Fruit fly (Drosophila melanogaster) whole organism, embryonic: Measurements from ENCODE around the gene CG18662.

Experiments
- Atf3 ChIP-seq: fragments of 200-800 bp; sonication (Bioruptor generic); optimal IDR thresholded peaks from 3 replicates; lab custom pipeline; 2016; ENCODE audit warnings: missing biosample characterization, missing genetic modification characterization
- Awh ChIP-seq: fragments of 200-800 bp; sonication (Bioruptor generic); IDR thresholded peaks from 2 replicates; pipeline ENCODE4, ENCODE4 v1.3.6; 2022; ENCODE audit warnings: missing biosample characterization, missing genetic modification characterization
- CG10366 ChIP-seq: fragments of 200-800 bp; sonication (Bioruptor generic); IDR thresholded peaks from 2 replicates; pipeline ENCODE4 v1.3.6; 2022; ENCODE audit warnings: missing biosample characterization, missing genetic modification characterization
- CG10654 ChIP-seq: fragments of 200-800 bp; sonication (Bioruptor generic); optimal IDR thresholded peaks from 2 replicates; lab custom pipeline; 2016; ENCODE audit warnings: missing biosample characterization, missing genetic modification characterization
- CG11723 ChIP-seq: fragments of 200-800 bp; sonication (Bioruptor generic); optimal IDR thresholded peaks from 2 replicates; lab custom pipeline; 2017; ENCODE audit warnings: missing biosample characterization, mild to moderate bottlenecking, missing genetic modification characterization
- CG12071 ChIP-seq: fragments of 200-800 bp; sonication (Bioruptor generic); optimal IDR thresholded peaks from 3 replicates; lab custom pipeline; 2018; ENCODE audit warnings: missing biosample characterization, mild to moderate bottlenecking, missing genetic modification characterization
- CG12659 ChIP-seq: fragments of 200-800 bp; sonication (Bioruptor generic); optimal IDR thresholded peaks from 3 replicates; lab custom pipeline; 2017; ENCODE audit warnings: mild to moderate bottlenecking, missing biosample characterization, missing genetic modification reagents, missing genetic modification characterization
- CG12769 ChIP-seq: fragments of 200-800 bp; sonication (Bioruptor generic); optimal IDR thresholded peaks from 2 replicates; lab custom pipeline; 2019; ENCODE audit warnings: missing biosample characterization, mild to moderate bottlenecking, missing genetic modification characterization, moderate library complexity
- CG13775 ChIP-seq: fragments of 200-800 bp; sonication (Bioruptor generic); optimal IDR thresholded peaks from 3 replicates; lab custom pipeline; 2017; ENCODE audit warnings: missing biosample characterization, mild to moderate bottlenecking, missing genetic modification characterization
- CG14860 ChIP-seq: fragments of 200-800 bp; sonication (Bioruptor generic); IDR thresholded peaks from 3 replicates; pipeline ENCODE4 v1.3.6; 2022; ENCODE audit warnings: missing biosample characterization, missing genetic modification characterization; ENCODE audit not compliant: partially characterized antibody
- CG17186 ChIP-seq: fragments of 200-800 bp; sonication (Bioruptor generic); optimal IDR thresholded peaks from 3 replicates; lab custom pipeline; 2017; ENCODE audit warnings: missing biosample characterization, missing genetic modification reagents, missing genetic modification characterization
- CG17361 ChIP-seq: fragments of 200-800 bp; sonication (Bioruptor generic); IDR thresholded peaks from 3 replicates; pipeline ENCODE4 v1.3.6; 2022; ENCODE audit warnings: missing biosample characterization, missing genetic modification characterization
- CG2129 ChIP-seq: fragments of 200-800 bp; sonication (Bioruptor generic); IDR thresholded peaks from 2 replicates; pipeline ENCODE4 v1.3.6; 2022; ENCODE audit warnings: missing biosample characterization, missing genetic modification characterization; ENCODE audit not compliant: partially characterized antibody
- CG2678 ChIP-seq: fragments of 200-800 bp; sonication (Bioruptor generic); optimal IDR thresholded peaks from 3 replicates; lab custom pipeline; 2019; ENCODE audit warnings: missing biosample characterization, mild to moderate bottlenecking, missing genetic modification characterization, moderate library complexity
- CG32772 ChIP-seq: fragments of 200-800 bp; sonication (Bioruptor generic); IDR thresholded peaks from 2 replicates; pipeline ENCODE4 v1.3.6; 2022; ENCODE audit warnings: missing biosample characterization, missing genetic modification characterization
- CG6272 ChIP-seq: fragments of 200-800 bp; sonication (Bioruptor generic); IDR thresholded peaks from 2 replicates; pipeline ENCODE4 v1.3.6; 2022; ENCODE audit warnings: missing biosample characterization, missing genetic modification characterization
- CG7556 ChIP-seq: fragments of 200-800 bp; sonication (Bioruptor generic); optimal IDR thresholded peaks from 2 replicates; lab custom pipeline; 2017; ENCODE audit warnings: missing biosample characterization, mild to moderate bottlenecking, missing genetic modification characterization
- CG8478 ChIP-seq: fragments of >200 bp; optimal IDR thresholded peaks from 2 replicates; lab custom pipeline; 2018
- CG9817 ChIP-seq: fragments of 200-800 bp; sonication (Bioruptor generic); optimal IDR thresholded peaks from 2 replicates; lab custom pipeline; 2018; ENCODE audit warnings: missing biosample characterization, mild to moderate bottlenecking, missing genetic modification characterization, moderate library complexity
- Camta ChIP-seq: fragments of 200-800 bp; sonication (Bioruptor generic); optimal IDR thresholded peaks from 2 replicates; lab custom pipeline; 2016; ENCODE audit warnings: missing biosample characterization, missing genetic modification characterization
- Chrac-16 ChIP-seq: fragments of 200-800 bp; sonication (Bioruptor generic); optimal IDR thresholded peaks from 3 replicates; lab custom pipeline; 2016; ENCODE audit warnings: missing biosample characterization, missing genetic modification characterization
- Ets65A ChIP-seq: fragments of 200-800 bp; sonication (Bioruptor generic); peaks from one replicate; lab custom pipeline; 2016; ENCODE audit warnings: missing biosample characterization, missing genetic modification characterization
- HLH3B ChIP-seq: fragments of 200-800 bp; sonication (Bioruptor generic); IDR thresholded peaks from 2 replicates; pipeline ENCODE4 v1.3.6; 2022; ENCODE audit warnings: missing biosample characterization, missing genetic modification characterization
- Hr3 ChIP-seq: fragments of 200-800 bp; sonication (Bioruptor generic); optimal IDR thresholded peaks from 3 replicates; lab custom pipeline; 2016; ENCODE audit warnings: missing biosample characterization, missing genetic modification characterization
- Jarid2 ChIP-seq: fragments of 200-800 bp; sonication (Bioruptor generic); optimal IDR thresholded peaks from 3 replicates; lab custom pipeline; 2017; ENCODE audit warnings: mild to moderate bottlenecking, missing biosample characterization, missing genetic modification reagents, missing genetic modification characterization
- Med ChIP-seq: fragments of 200-800 bp; sonication (Bioruptor generic); peaks from one replicate; lab custom pipeline; 2016; ENCODE audit warnings: missing biosample characterization, missing genetic modification characterization, mild to moderate bottlenecking, inconsistent platforms, moderate library complexity
- NfI ChIP-seq: fragments of 200-800 bp; sonication (Bioruptor generic); optimal IDR thresholded peaks from 3 replicates; lab custom pipeline; 2018; ENCODE audit warnings: missing biosample characterization, mild to moderate bottlenecking, missing genetic modification characterization, moderate library complexity
- Oli ChIP-seq: fragments of 200-800 bp; sonication (Bioruptor generic); optimal IDR thresholded peaks from 2 replicates; lab custom pipeline; 2018; ENCODE audit warnings: missing biosample characterization, mild to moderate bottlenecking, missing genetic modification characterization, moderate library complexity
- Opbp ChIP-seq: fragments of 200-800 bp; sonication (Bioruptor generic); IDR thresholded peaks from 3 replicates; pipeline ENCODE4 v1.3.6; 2022; ENCODE audit warnings: missing biosample characterization, missing genetic modification characterization; ENCODE audit not compliant: partially characterized antibody
- Poxn ChIP-seq: fragments of 200-800 bp; sonication (Bioruptor generic); IDR thresholded peaks from 2 replicates; pipeline ENCODE4 v1.3.6; 2022; ENCODE audit warnings: missing biosample characterization, missing genetic modification characterization
- Scr ChIP-seq: fragments of 200-800 bp; sonication (Bioruptor generic); IDR thresholded peaks from 2 replicates; pipeline ENCODE4 v1.3.6; 2022; ENCODE audit warnings: missing biosample characterization, missing genetic modification characterization; ENCODE audit not compliant: partially characterized antibody
- Six4 ChIP-seq: fragments of 200-800 bp; sonication (Bioruptor generic); optimal IDR thresholded peaks from 2 replicates; lab custom pipeline; 2016; ENCODE audit warnings: missing biosample characterization, missing genetic modification characterization
- TFAM ChIP-seq: fragments of 200-800 bp; sonication (Bioruptor generic); optimal IDR thresholded peaks from 2 replicates; lab custom pipeline; 2017; ENCODE audit warnings: missing biosample characterization, missing genetic modification characterization, inconsistent platforms
- Vsx1 ChIP-seq: fragments of 200-800 bp; sonication (Bioruptor generic); optimal IDR thresholded peaks from 2 replicates; lab custom pipeline; 2017; ENCODE audit warnings: missing biosample characterization, mild to moderate bottlenecking, missing genetic modification characterization, missing genetic modification reagents
- bab2 ChIP-seq: fragments of 200-800 bp; sonication (Bioruptor generic); optimal IDR thresholded peaks from 2 replicates; lab custom pipeline; 2016; ENCODE audit warnings: missing biosample characterization, missing genetic modification characterization
- br ChIP-seq: fragments of >200 bp; optimal IDR thresholded peaks from 2 replicates; lab custom pipeline; 2017
- ci ChIP-seq: fragments of 200-800 bp; sonication (Bioruptor generic); IDR thresholded peaks from 3 replicates; pipeline ENCODE4 v1.3.6; 2022; ENCODE audit warnings: missing biosample characterization, missing genetic modification characterization
- grau ChIP-seq: fragments of 200-800 bp; optimal IDR thresholded peaks from 3 replicates; lab custom pipeline; 2019; ENCODE audit warnings: missing biosample characterization, mild to moderate bottlenecking, missing genetic modification characterization, moderate library complexity
- hkb ChIP-seq, 2 experiments: fragments of 200-800 bp in 1 of 2; fragments of >200 bp in 1 of 2; sonication (Bioruptor generic) in 1 of 2; IDR thresholded peaks in 1 of 2; optimal IDR thresholded peaks in 1 of 2; 2 replicates each; pipeline versions ENCODE4 v1.3.6 to Lab custom; 2017 to 2022; ENCODE audit warnings: missing biosample characterization in 1 of 2, missing genetic modification characterization in 1 of 2
- jigr1 ChIP-seq: fragments of 200-800 bp; sonication (Bioruptor generic); IDR thresholded peaks from 3 replicates; pipeline ENCODE4 v1.3.6; 2022; ENCODE audit warnings: missing biosample characterization, missing genetic modification characterization
- onecut ChIP-seq: fragments of 200-800 bp; sonication (Bioruptor generic); IDR thresholded peaks from 2 replicates; pipeline ENCODE4 v1.3.6; 2022; ENCODE audit warnings: missing biosample characterization, missing genetic modification characterization
- pb ChIP-seq: fragments of 200-800 bp; sonication (Bioruptor generic); optimal IDR thresholded peaks from 3 replicates; lab custom pipeline; 2016; ENCODE audit warnings: missing biosample characterization, missing genetic modification characterization
- phol ChIP-seq: fragments of 200-800 bp; sonication (Bioruptor generic); optimal IDR thresholded peaks from 3 replicates; lab custom pipeline; 2018; ENCODE audit warnings: missing biosample characterization, mild to moderate bottlenecking, missing genetic modification characterization, moderate library complexity
- row ChIP-seq: fragments of 200-800 bp; sonication (Bioruptor generic); IDR thresholded peaks from 3 replicates; pipeline ENCODE4 v1.3.6; 2022; ENCODE audit warnings: missing biosample characterization, missing genetic modification characterization
- shn ChIP-seq: fragments of 200-800 bp; sonication (Bioruptor generic); optimal IDR thresholded peaks from 3 replicates; lab custom pipeline; 2016; ENCODE audit warnings: missing biosample characterization, missing genetic modification characterization
- stc ChIP-seq: fragments of 200-800 bp; sonication (Bioruptor generic); IDR thresholded peaks from 2 replicates; pipeline ENCODE4 v1.3.6; 2022; ENCODE audit warnings: missing biosample characterization, missing genetic modification characterization
- stwl ChIP-seq: fragments of 200-800 bp; sonication (Bioruptor generic); optimal IDR thresholded peaks from 3 replicates; lab custom pipeline; 2018; ENCODE audit warnings: missing biosample characterization, mild to moderate bottlenecking, missing genetic modification characterization, moderate library complexity
- trem ChIP-seq: fragments of 200-800 bp; optimal IDR thresholded peaks from 3 replicates; lab custom pipeline; 2019; ENCODE audit warnings: missing biosample characterization, mild to moderate bottlenecking, missing genetic modification characterization, moderate library complexity
- twi ChIP-seq: fragments of 200-800 bp; optimal IDR thresholded peaks from 2 replicates; lab custom pipeline; 2019; ENCODE audit warnings: missing biosample characterization, mild to moderate bottlenecking, missing genetic modification characterization, moderate library complexity
- vnd ChIP-seq: fragments of 200-800 bp; sonication (Bioruptor generic); IDR thresholded peaks from 3 replicates; pipeline ENCODE4 v1.3.6; 2022; ENCODE audit warnings: missing biosample characterization, missing genetic modification characterization; ENCODE audit not compliant: partially characterized antibody
- zf30C ChIP-seq: fragments of 200-800 bp; sonication (Bioruptor generic); optimal IDR thresholded peaks from 3 replicates; lab custom pipeline; 2018; ENCODE audit warnings: missing biosample characterization, mild to moderate bottlenecking, missing genetic modification characterization

CG18662 gene

DNA sequence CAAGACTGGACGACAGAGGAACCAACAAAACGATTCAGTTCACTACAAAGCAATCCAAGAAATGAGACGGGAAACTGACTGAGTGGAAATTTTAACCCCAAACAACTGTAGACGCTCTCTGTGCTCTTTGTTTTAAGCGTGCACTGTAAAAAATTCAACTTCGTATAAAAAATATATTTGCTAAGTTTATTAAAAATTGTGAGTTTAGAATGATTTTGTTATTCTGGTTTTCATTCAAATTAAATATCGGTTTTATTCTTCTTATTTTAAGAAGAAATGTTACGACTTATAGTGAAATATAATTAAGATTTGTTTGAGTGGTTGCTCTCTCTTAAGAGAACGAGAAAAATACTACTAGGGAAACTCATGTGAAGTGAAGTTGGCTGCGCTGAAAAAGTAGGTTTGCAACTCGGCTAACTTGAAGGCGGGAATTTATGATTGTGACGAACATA is 22.4 kb upstream of the CG18662 start (continued):
- TF ChIP-seq CG7556 (GFP tag; lab: Kevin White, UChicago) (peak; percentile 96), Chrac-16 (GFP tag; lab: Kevin White, UChicago) (peak; percentile 92), pb (peak; percentile 80), twi (tag; lab: Kevin White, UChicago) (peak; percentile 78), phol (tag; lab: Kevin White, UChicago) (peak; percentile 93), onecut (GFP tag; lab: Robert Waterston, UW) (peak; percentile 92), Med (GFP tag; lab: Kevin White, UChicago) (peak; percentile 96), Jarid2 (peak; percentile 63), CG8478 (no peak), shn (GFP tag; lab: Kevin White, UChicago) (peak; percentile 75), Poxn (GFP tag; lab: Robert Waterston, UW) (peak; percentile 73), grau (tag; lab: Kevin White, UChicago) (peak; percentile 92), CG6272 (GFP tag; lab: Robert Waterston, UW) (peak; percentile 97), Camta (peak; percentile 98), CG2678 (peak; percentile 94), Awh (GFP tag; lab: Robert Waterston, UW) (peak; percentile 98), CG32772 (GFP tag; lab: Robert Waterston, UW) (peak; percentile 98), Six4 (GFP tag; lab: Kevin White, UChicago) (peak; percentile 93), Scr (GFP tag; lab: Robert Waterston, UW) (no peak), CG2129 (no peak), Hr3 (GFP tag; lab: Kevin White, UChicago) (peak; percentile 93), CG14860 (GFP tag; lab: Robert Waterston, UW) (no peak), CG10654 (GFP tag; lab: Kevin White, UChicago) (peak; percentile 90), br (lab: Kevin White, UChicago) (no peak), CG10366 (GFP tag; lab: Robert Waterston, UW) (peak; percentile 98), CG17361 (GFP tag; lab: Robert Waterston, UW) (peak; percentile 87), ci (peak; percentile 98), zf30C (GFP tag; lab: Kevin White, UChicago) (peak; percentile 97), Vsx1 (peak; percentile 83), Oli (peak; percentile 91), bab2 (GFP tag; lab: Kevin White, UChicago) (peak; percentile 91), NfI (GFP tag; lab: Kevin White, UChicago) (peak; percentile 93), trem (tag; lab: Kevin White, UChicago) (peak; percentile 92), jigr1 (GFP tag; lab: Robert Waterston, UW) (peak; percentile 94), hkb (optimal IDR thresholded peaks at IDR 0.05; lab: Kevin White, UChicago) (no peak), hkb (GFP tag; IDR thresholded peaks at IDR 0.05; lab: Robert Waterston, UW) (peak; percentile 100), CG11723 (peak; percentile 78), Atf3 (peak; percentile 96), CG17186 (GFP tag; lab: Kevin White, UChicago) (peak; percentile 23), Ets65A (GFP tag; lab: Kevin White, UChicago) (peak; percentile 94), stc (GFP tag; lab: Robert Waterston, UW) (peak; percentile 99), CG12071 (GFP tag; lab: Kevin White, UChicago) (peak; percentile 77), stwl (tag; lab: Kevin White, UChicago) (peak; percentile 83), TFAM (peak; percentile 79), CG12659 (GFP tag; lab: Kevin White, UChicago) (peak; percentile 93), CG13775 (peak; percentile 93), row (peak; percentile 99), HLH3B (peak; percentile 99), CG9817 (tag; lab: Kevin White, UChicago) (peak; percentile 80), Opbp (GFP tag; lab: Robert Waterston, UW) (peak; percentile 100), vnd (no peak), CG12769 (tag; lab: Kevin White, UChicago) (peak; percentile 88)
